Fruit fly (Drosophila melanogaster): Measurements from ENCODE around the gene CG14075.

Gene CG14075

dm6 chr3L:19033154-19033811 is 48.5 kb downstream of the CG14075 start (continued):
- TF ChIP-seq CG13296 (GFP tag; optimal IDR thresholded peaks at IDR 0.05) (peak; percentile 3), br (optimal IDR thresholded peaks at IDR 0.05) (no peak), CG10654 (GFP tag; optimal IDR thresholded peaks at IDR 0.05) (peak; percentile 49), CG34422 (GFP tag; IDR thresholded peaks at IDR 0.05) (peak; percentile 54; the same call in 2 of the 3 replicates), CG8388 (GFP tag; optimal IDR thresholded peaks at IDR 0.05) (peak; percentile 81), bbx (GFP tag; IDR thresholded peaks at IDR 0.05; ENCODE audit: partially characterized antibody) (no peak), Drgx (GFP tag; IDR thresholded peaks at IDR 0.05) (peak; percentile 41), CG4282 (GFP tag; optimal IDR thresholded peaks at IDR 0.05) (no peak), CG9437 (GFP tag; optimal IDR thresholded peaks at IDR 0.05) (peak; percentile 38), run (tag; optimal IDR thresholded peaks at IDR 0.05) (no peak), Oaz (GFP tag; IDR thresholded peaks at IDR 0.05) (no peak), ind (GFP tag; optimal IDR thresholded peaks at IDR 0.05) (peak; percentile 44), CG7271 (tag; optimal IDR thresholded peaks at IDR 0.05) (peak; percentile 83), CG18476 (GFP tag; optimal IDR thresholded peaks at IDR 0.05) (peak; percentile 20), CG6683 (GFP tag; optimal IDR thresholded peaks at IDR 0.05) (no peak), tup (GFP tag; optimal IDR thresholded peaks at IDR 0.05) (peak; percentile 29), CG7556 (GFP tag; optimal IDR thresholded peaks at IDR 0.05) (peak; percentile 74), Xrp1 (GFP tag; IDR thresholded peaks at IDR 0.05) (peak; percentile 93), TFAM (GFP tag; optimal IDR thresholded peaks at IDR 0.05) (no peak), lov (optimal IDR thresholded peaks at IDR 0.05) (no peak), lov (GFP tag; IDR thresholded peaks at IDR 0.05) (peak; percentile 67; the same call in 1 of the 3 replicates), CG10462 (GFP tag; optimal IDR thresholded peaks at IDR 0.05) (peak; percentile 65), CG1602 (GFP tag; optimal IDR thresholded peaks at IDR 0.05) (peak; percentile 66), CG12942 (GFP tag; optimal IDR thresholded peaks at IDR 0.05) (peak; percentile 40), CG10267 (tag; optimal IDR thresholded peaks at IDR 0.05) (peak; percentile 82), CG4820 (GFP tag; optimal IDR thresholded peaks at IDR 0.05) (peak; percentile 70), CG7786 (GFP tag; optimal IDR thresholded peaks at IDR 0.05) (no peak), corto (GFP tag; optimal IDR thresholded peaks at IDR 0.05) (peak; percentile 43), sna (GFP tag; IDR thresholded peaks at IDR 0.05; ENCODE audit: partially characterized antibody) (no peak), CG17829 (tag; optimal IDR thresholded peaks at IDR 0.05) (peak; percentile 93), CG11504 (tag; optimal IDR thresholded peaks at IDR 0.05) (peak; percentile 77), CG10274 (GFP tag; optimal IDR thresholded peaks at IDR 0.05) (peak; percentile 11), dmrt11E (tag; optimal IDR thresholded peaks at IDR 0.05) (peak; percentile 96), dati (GFP tag; IDR thresholded peaks at IDR 0.05) (no peak), Ptx1 (GFP tag; IDR thresholded peaks at IDR 0.05) (peak; percentile 62), CG10147 (GFP tag; optimal IDR thresholded peaks at IDR 0.05) (peak; percentile 3), disco-r (GFP tag; optimal IDR thresholded peaks at IDR 0.05) (no peak), Bgb (GFP tag; IDR thresholded peaks at IDR 0.05; ENCODE audit: partially characterized antibody) (no peak), ssp (GFP tag; IDR thresholded peaks at IDR 0.05) (peak; percentile 52), CG9797 (GFP tag; optimal IDR thresholded peaks at IDR 0.05) (peak; percentile 20), CG2202 (tag; optimal IDR thresholded peaks at IDR 0.05) (peak; percentile 89), CG18764 (GFP tag; optimal IDR thresholded peaks at IDR 0.05) (peak; percentile 45), fd102C (GFP tag; optimal IDR thresholded peaks at IDR 0.05) (peak; percentile 87), CG1529 (GFP tag; optimal IDR thresholded peaks at IDR 0.05) (peak; percentile 70), chif (GFP tag; optimal IDR thresholded peaks at IDR 0.05) (peak in 1 of 2 experiments; percentile 37), bsh (GFP tag; optimal IDR thresholded peaks at IDR 0.05) (peak; percentile 63 to 91), CG18262 (tag; optimal IDR thresholded peaks at IDR 0.05) (peak; percentile 93), Atf3 (GFP tag; optimal IDR thresholded peaks at IDR 0.05) (no peak), otp (GFP tag; IDR thresholded peaks at IDR 0.05) (0 out of 3 replicates have a peak, but pooled peaks have one; percentile 55)
